Worm (Caenorhabditis elegans) whole organism, mixed stage, embryonic: Measurements from ENCODE around the gene gcn-1.

Experiments used
- drap-1 ChIP-seq: fragments of 200-800 bp; sonication (Bioruptor generic); optimal IDR thresholded peaks from 3 replicates; lab custom pipeline; 2018; ENCODE audit warnings: mild to moderate bottlenecking, missing genetic modification characterization, missing compliant biosample characterization
- elt-1 ChIP-seq: sonication (generic microtip); optimal IDR thresholded peaks from 2 replicates; lab custom pipeline; 2017; ENCODE audit warnings: missing genetic modification characterization, mild to moderate bottlenecking, missing compliant biosample characterization, antibody characterized with exemption, moderate library complexity, borderline replicate concordance; ENCODE audit not compliant: insufficient read depth
- lsy-2 ChIP-seq: fragments of 150-350 bp; optimal IDR thresholded peaks from 2 replicates; lab custom pipeline; 2014; ENCODE audit warnings: missing biosample characterization, missing genetic modification characterization
- snpc-4 ChIP-seq: fragments of 150-350 bp; optimal IDR thresholded peaks from 2 replicates; lab custom pipeline; 2014; ENCODE audit warnings: missing biosample characterization, missing genetic modification characterization

DNA sequence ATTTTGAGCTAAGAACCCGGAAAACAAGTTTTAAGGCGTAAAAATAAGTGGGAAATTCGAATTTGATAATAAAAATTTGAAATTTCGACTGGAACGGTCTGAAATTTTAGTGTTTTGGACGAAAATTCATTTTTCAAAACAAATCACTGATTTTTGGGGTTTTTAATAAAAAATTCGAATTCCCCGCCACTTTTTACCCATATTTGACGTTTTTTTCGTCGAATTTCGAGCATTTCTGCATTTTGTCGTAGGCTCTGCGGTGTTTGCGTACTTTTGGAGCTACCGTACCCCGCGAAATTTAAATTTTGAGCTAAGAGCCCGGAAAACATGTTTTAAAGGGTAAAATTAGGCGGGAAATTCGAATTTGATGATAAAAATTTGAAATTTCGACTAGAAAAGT lies 1.2 kb upstream of the gcn-1 start:
- TF ChIP-seq lsy-2 (tag; lab: Kevin White, UChicago) (peak; percentile 77), elt-1 (tag; lab: Kevin White, UChicago) (no peak), snpc-4 (tag; lab: Kevin White, UChicago) (no peak), drap-1 (no peak)
